Fruit fly (Drosophila melanogaster) whole organism, embryonic: Measurements from ENCODE around the gene Kmn2.

Source experiments
- Ada2b ChIP-seq: fragments of 200-800 bp; sonication (Bioruptor generic); IDR thresholded peaks from 2 replicates; pipeline ENCODE4 v1.3.6; 2022; ENCODE audit warnings: missing biosample characterization, missing genetic modification characterization
- CG1024 ChIP-seq: fragments of 200-800 bp; sonication (Bioruptor generic); IDR thresholded peaks from 2 replicates; pipeline ENCODE4 v1.3.6; 2022; ENCODE audit warnings: missing biosample characterization, missing genetic modification characterization
- CG10267 ChIP-seq: fragments of 200-800 bp; sonication (Bioruptor generic); optimal IDR thresholded peaks from 2 replicates; lab custom pipeline; 2018; ENCODE audit warnings: missing biosample characterization, mild to moderate bottlenecking, missing genetic modification characterization, moderate library complexity
- CG10543 ChIP-seq: fragments of 200-800 bp; sonication (Bioruptor generic); optimal IDR thresholded peaks from 3 replicates; lab custom pipeline; 2017; ENCODE audit warnings: missing biosample characterization, mild to moderate bottlenecking, missing genetic modification characterization, moderate library complexity
- CG10979 ChIP-seq: fragments of 200-800 bp; sonication (Bioruptor generic); optimal IDR thresholded peaks from 2 replicates; lab custom pipeline; 2018; ENCODE audit warnings: missing biosample characterization, mild to moderate bottlenecking, missing genetic modification characterization, moderate library complexity
- CG14014 ChIP-seq: fragments of 200-800 bp; sonication (Bioruptor generic); IDR thresholded peaks from 2 replicates; pipeline ENCODE4 v1.3.6; 2022; ENCODE audit warnings: missing biosample characterization, missing genetic modification characterization
- CG15073 ChIP-seq: fragments of 200-800 bp; sonication (Bioruptor generic); optimal IDR thresholded peaks from 2 replicates; lab custom pipeline; 2016; ENCODE audit warnings: missing biosample characterization, missing genetic modification characterization
- CG1602 ChIP-seq: fragments of 200-800 bp; sonication (Bioruptor generic); optimal IDR thresholded peaks from 3 replicates; lab custom pipeline; 2016; ENCODE audit warnings: missing biosample characterization, missing genetic modification characterization
- CG17328 ChIP-seq: fragments of 200-800 bp; sonication (Bioruptor generic); IDR thresholded peaks from 2 replicates; pipeline ENCODE4 v1.3.6; 2022; ENCODE audit warnings: missing biosample characterization, missing genetic modification characterization
- CG1832 ChIP-seq: fragments of 200-800 bp; sonication (Bioruptor generic); optimal IDR thresholded peaks from 2 replicates; lab custom pipeline; 2017; ENCODE audit warnings: missing biosample characterization, mild to moderate bottlenecking, missing genetic modification characterization, inconsistent platforms
- CG30403 ChIP-seq: fragments of 200-800 bp; sonication (Bioruptor generic); optimal IDR thresholded peaks from 3 replicates; lab custom pipeline; 2016; ENCODE audit warnings: missing biosample characterization, missing genetic modification characterization
- CG31224 ChIP-seq: fragments of 200-800 bp; sonication (Bioruptor generic); IDR thresholded peaks from 2 replicates; pipeline ENCODE4 v1.3.6; 2022; ENCODE audit warnings: missing biosample characterization, missing genetic modification characterization
- CG4328 ChIP-seq: fragments of 200-800 bp; sonication (Bioruptor generic); optimal IDR thresholded peaks from 3 replicates; lab custom pipeline; 2017; ENCODE audit warnings: missing biosample characterization, missing genetic modification reagents, missing genetic modification characterization
- CG43689 ChIP-seq: fragments of 200-800 bp; sonication (Bioruptor generic); IDR thresholded peaks from 2 replicates; pipeline ENCODE4 v1.3.6; 2022; ENCODE audit warnings: missing biosample characterization, missing genetic modification characterization
- CG4854 ChIP-seq: fragments of 200-800 bp; sonication (Bioruptor generic); optimal IDR thresholded peaks from 2 replicates; lab custom pipeline; 2016; ENCODE audit warnings: missing biosample characterization, missing genetic modification characterization, inconsistent platforms
- CG7928 ChIP-seq: fragments of 200-800 bp; sonication (Bioruptor generic); optimal IDR thresholded peaks from 2 replicates; lab custom pipeline; 2017; ENCODE audit warnings: missing biosample characterization, mild to moderate bottlenecking, missing genetic modification characterization
- CG8359 ChIP-seq: fragments of 200-800 bp; sonication (Bioruptor generic); optimal IDR thresholded peaks from 2 replicates; lab custom pipeline; 2017; ENCODE audit warnings: missing biosample characterization, mild to moderate bottlenecking, missing genetic modification characterization, borderline replicate concordance
- CkIIα-i1 ChIP-seq: fragments of 200-800 bp; sonication (Bioruptor generic); IDR thresholded peaks from 2 replicates; pipeline ENCODE4 v1.3.6; 2022; ENCODE audit warnings: missing biosample characterization, missing genetic modification characterization
- CrebB ChIP-seq: fragments of 200-800 bp; sonication (Bioruptor generic); optimal IDR thresholded peaks from 3 replicates; lab custom pipeline; 2018; ENCODE audit warnings: missing biosample characterization, mild to moderate bottlenecking, missing genetic modification characterization
- Dek ChIP-seq: fragments of 200-800 bp; sonication (Bioruptor generic); optimal IDR thresholded peaks from 3 replicates; lab custom pipeline; 2019; ENCODE audit warnings: missing biosample characterization, mild to moderate bottlenecking, missing genetic modification characterization, moderate library complexity
- Fer1 ChIP-seq: fragments of 200-800 bp; sonication (Bioruptor generic); optimal IDR thresholded peaks from 2 replicates; lab custom pipeline; 2017; ENCODE audit warnings: missing biosample characterization, mild to moderate bottlenecking, missing genetic modification characterization
- Gug ChIP-seq: fragments of 200-800 bp; sonication (Bioruptor generic); IDR thresholded peaks from 4 replicates; pipeline ENCODE4 v1.3.6; 2022; ENCODE audit warnings: missing biosample characterization, missing genetic modification characterization
- HLHmδ ChIP-seq: fragments of 200-800 bp; sonication (Bioruptor generic); optimal IDR thresholded peaks from 2 replicates; lab custom pipeline; 2018; ENCODE audit warnings: missing biosample characterization, mild to moderate bottlenecking, missing genetic modification characterization, moderate library complexity
- Hr39 ChIP-seq: fragments of >200 bp; optimal IDR thresholded peaks from 2 replicates; lab custom pipeline; 2017
- MESR4 ChIP-seq: fragments of 200-800 bp; sonication (Bioruptor generic); optimal IDR thresholded peaks from 2 replicates; lab custom pipeline; 2018; ENCODE audit warnings: missing biosample characterization, mild to moderate bottlenecking, missing genetic modification characterization, moderate library complexity
- Mad ChIP-seq: fragments of 200-800 bp; sonication (Bioruptor generic); optimal IDR thresholded peaks from 2 replicates; lab custom pipeline; 2016; ENCODE audit warnings: missing biosample characterization, missing genetic modification characterization
- Meics ChIP-seq: fragments of 200-800 bp; sonication (Bioruptor generic); optimal IDR thresholded peaks from 2 replicates; lab custom pipeline; 2017; ENCODE audit warnings: missing biosample characterization, mild to moderate bottlenecking, missing genetic modification characterization
- Opbp ChIP-seq: fragments of 200-800 bp; sonication (Bioruptor generic); IDR thresholded peaks from 3 replicates; pipeline ENCODE4 v1.3.6; 2022; ENCODE audit warnings: missing biosample characterization, missing genetic modification characterization; ENCODE audit not compliant: partially characterized antibody
- Optix ChIP-seq: fragments of 200-800 bp; sonication (Bioruptor generic); IDR thresholded peaks from 3 replicates; pipeline ENCODE4 v1.3.6; 2022; ENCODE audit warnings: missing biosample characterization, missing genetic modification characterization
- PHDP ChIP-seq: fragments of 200-800 bp; sonication (Bioruptor generic); optimal IDR thresholded peaks from 3 replicates; lab custom pipeline; 2018; ENCODE audit warnings: missing biosample characterization, mild to moderate bottlenecking, missing genetic modification characterization, moderate library complexity
- ab ChIP-seq: fragments of 200-800 bp; sonication (Bioruptor generic); optimal IDR thresholded peaks from 2 replicates; lab custom pipeline; 2016; ENCODE audit warnings: missing biosample characterization, missing genetic modification characterization
- bab2 ChIP-seq: fragments of 200-800 bp; sonication (Bioruptor generic); optimal IDR thresholded peaks from 2 replicates; lab custom pipeline; 2016; ENCODE audit warnings: missing biosample characterization, missing genetic modification characterization
- cad ChIP-seq: fragments of >200 bp; optimal IDR thresholded peaks from 2 replicates; lab custom pipeline; 2017; ENCODE audit warnings: missing biosample characterization, missing genetic modification characterization
- dmrt11E ChIP-seq: fragments of 200-800 bp; sonication (Bioruptor generic); optimal IDR thresholded peaks from 3 replicates; lab custom pipeline; 2018; ENCODE audit warnings: missing biosample characterization, mild to moderate bottlenecking, missing genetic modification characterization, moderate library complexity
- emc ChIP-seq: fragments of 200-800 bp; sonication (Bioruptor generic); optimal IDR thresholded peaks from 2 replicates; lab custom pipeline; 2016; ENCODE audit warnings: missing biosample characterization, missing genetic modification characterization
- mirr ChIP-seq: fragments of 200-800 bp; sonication (Bioruptor generic); optimal IDR thresholded peaks from 3 replicates; lab custom pipeline; 2018; ENCODE audit warnings: missing biosample characterization, mild to moderate bottlenecking, missing genetic modification characterization
- nerfin-2 ChIP-seq: fragments of 200-800 bp; sonication (Bioruptor generic); IDR thresholded peaks from 2 replicates; pipeline ENCODE4 v1.3.6; 2022; ENCODE audit warnings: missing biosample characterization, missing genetic modification characterization; ENCODE audit not compliant: partially characterized antibody
- pan ChIP-seq, 4 experiments: fragments of >200 bp in 3 of 4; fragments of 200-800 bp in 1 of 4; sonication (Bioruptor generic) in 1 of 4; optimal IDR thresholded peaks in 3 of 4; IDR thresholded peaks in 1 of 4; 2 replicates each; pipeline versions ENCODE4 v1.3.6 to Lab custom; 2017 to 2022; ENCODE audit warnings: missing biosample characterization in 2 of 4, missing genetic modification characterization in 2 of 4, mixed read lengths in 1 of 4
- psq ChIP-seq: fragments of 200-800 bp; sonication (Bioruptor generic); optimal IDR thresholded peaks from 2 replicates; lab custom pipeline; 2017; ENCODE audit warnings: missing biosample characterization, missing genetic modification characterization
- pum ChIP-seq: fragments of 200-800 bp; sonication (Bioruptor generic); optimal IDR thresholded peaks from 2 replicates; lab custom pipeline; 2016; ENCODE audit warnings: missing biosample characterization, missing genetic modification characterization
- ro ChIP-seq: fragments of 200-800 bp; sonication (Bioruptor generic); IDR thresholded peaks from 2 replicates; pipeline ENCODE4 v1.3.6; 2022; ENCODE audit warnings: missing biosample characterization, missing genetic modification characterization
- scrt ChIP-seq: fragments of 200-800 bp; sonication (Bioruptor generic); optimal IDR thresholded peaks from 2 replicates; lab custom pipeline; 2018; ENCODE audit warnings: missing biosample characterization, mild to moderate bottlenecking, missing genetic modification characterization, moderate library complexity
- sd ChIP-seq: fragments of 200-800 bp; sonication (Bioruptor generic); optimal IDR thresholded peaks from 3 replicates; lab custom pipeline; 2018; ENCODE audit warnings: missing biosample characterization, mild to moderate bottlenecking, missing genetic modification characterization, moderate library complexity
- tll ChIP-seq, 2 experiments: fragments of 200-800 bp in 1 of 2; fragments of >200 bp in 1 of 2; sonication (Bioruptor generic) in 1 of 2; optimal IDR thresholded peaks; 2 replicates each; lab custom pipeline; 2017 to 2019; ENCODE audit warnings: missing biosample characterization in 2 of 2, missing genetic modification characterization in 2 of 2, mild to moderate bottlenecking in 1 of 2, moderate library complexity in 1 of 2
- trh ChIP-seq: fragments of 200-800 bp; sonication (Bioruptor generic); optimal IDR thresholded peaks from 2 replicates; lab custom pipeline; 2016; ENCODE audit warnings: missing biosample characterization, missing genetic modification characterization
- ttk ChIP-seq: fragments of 200-800 bp; sonication (Bioruptor generic); IDR thresholded peaks from 2 replicates; pipeline ENCODE4 v2.1.2; 2022; ENCODE audit warnings: missing biosample characterization, missing genetic modification characterization
- twi ChIP-seq: fragments of 200-800 bp; optimal IDR thresholded peaks from 2 replicates; lab custom pipeline; 2019; ENCODE audit warnings: missing biosample characterization, mild to moderate bottlenecking, missing genetic modification characterization, moderate library complexity
- unc-4 ChIP-seq: fragments of 200-800 bp; sonication (Bioruptor generic); IDR thresholded peaks from 2 replicates; pipeline ENCODE4 v1.3.6; 2022; ENCODE audit warnings: missing biosample characterization, missing genetic modification characterization; ENCODE audit not compliant: partially characterized antibody
- wek ChIP-seq: fragments of 200-800 bp; sonication (Bioruptor generic); optimal IDR thresholded peaks from 3 replicates; lab custom pipeline; 2018; ENCODE audit warnings: missing biosample characterization, mild to moderate bottlenecking, missing genetic modification characterization, moderate library complexity

The Kmn2 gene

DNA sequence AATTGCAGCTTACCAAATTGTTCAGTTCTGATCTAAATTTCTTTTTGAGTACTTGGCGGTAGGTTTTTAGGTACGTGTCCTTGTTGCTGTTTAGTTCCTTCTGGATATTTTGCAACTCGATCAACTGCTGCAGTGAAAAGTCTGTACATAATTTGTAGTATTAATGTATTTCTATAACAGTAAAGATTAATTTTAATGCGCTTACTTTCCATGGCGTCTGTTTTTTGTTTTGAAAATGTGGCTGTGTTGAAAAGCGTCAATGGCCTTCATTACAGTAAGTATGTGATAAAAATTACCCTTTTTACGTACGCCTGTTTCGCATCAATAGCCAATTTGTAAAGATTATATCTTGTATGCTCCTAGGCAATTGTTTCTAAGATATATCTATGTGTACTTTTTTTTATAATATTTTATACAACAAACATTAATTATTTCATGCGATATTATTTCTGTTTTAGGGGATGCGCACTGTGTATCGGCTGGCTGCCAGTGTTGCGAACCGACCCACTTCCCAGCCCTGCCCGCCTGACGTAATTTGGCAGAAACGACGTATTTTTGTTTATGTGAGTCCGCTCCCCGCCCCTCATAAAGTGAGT is at the start of gene Kmn2, which contains the start of gene CG2698 (continued):
- 0 out of 3 replicates have a peak, but pooled peaks have one; percentile 31 for TF ChIP-seq Opbp
- peak; percentile 56 for TF ChIP-seq nerfin-2 (GFP tag; lab: Robert Waterston, UW)
- peak; percentile 84 for TF ChIP-seq bab2 (GFP tag; lab: Kevin White, UChicago)
- peak; percentile 67 for TF ChIP-seq CG8359 (GFP tag; lab: Kevin White, UChicago)
- peak; percentile 97 for TF ChIP-seq Gug (GFP tag; lab: Robert Waterston, UW)
- peak; percentile 44 for TF ChIP-seq wek (GFP tag; lab: Kevin White, UChicago)
- TF ChIP-seq Dek (tag; lab: Kevin White, UChicago): peak; percentile 95
- TF ChIP-seq Ada2b (GFP tag; lab: Robert Waterston, UW): peak; percentile 96
- no peak for TF ChIP-seq Hr39 (lab: Kevin White, UChicago)
- peak; percentile 96 for TF ChIP-seq ro (GFP tag; lab: Robert Waterston, UW)
- TF ChIP-seq CrebB: peak; percentile 88
- peak; percentile 69 for TF ChIP-seq emc
- peak; percentile 93 for TF ChIP-seq CG4328 (GFP tag; lab: Kevin White, UChicago)
- peak; percentile 69 for TF ChIP-seq ab (GFP tag; lab: Kevin White, UChicago)
- TF ChIP-seq MESR4 (GFP tag; lab: Kevin White, UChicago): no peak
- TF ChIP-seq HLHmδ (GFP tag; lab: Kevin White, UChicago): no peak
- TF ChIP-seq tll (GFP tag; optimal IDR thresholded peaks at IDR 0.05; lab: Kevin White, UChicago): peak; percentile 37 to 41
- peak; percentile 95 for TF ChIP-seq CG10543 (GFP tag; lab: Kevin White, UChicago)
- peak; percentile 95 for TF ChIP-seq Optix (GFP tag; lab: Robert Waterston, UW)
- peak; percentile 97 for TF ChIP-seq CG14014 (GFP tag; lab: Robert Waterston, UW)
- TF ChIP-seq CG10267 (tag; lab: Kevin White, UChicago): peak; percentile 100
- peak; percentile 97 for TF ChIP-seq CG1602 (GFP tag; lab: Kevin White, UChicago)
- peak; percentile 84 for TF ChIP-seq CG4854 (GFP tag; lab: Kevin White, UChicago)
- peak; percentile 96 for TF ChIP-seq Fer1 (GFP tag; lab: Kevin White, UChicago)
- peak; percentile 78 for TF ChIP-seq mirr (GFP tag; lab: Kevin White, UChicago)
- no peak for TF ChIP-seq CG1832 (GFP tag; lab: Kevin White, UChicago)
- peak; percentile 94 for TF ChIP-seq dmrt11E (tag; lab: Kevin White, UChicago)
- peak; percentile 81 for TF ChIP-seq sd
- TF ChIP-seq twi (tag; lab: Kevin White, UChicago): peak; percentile 89
- peak; percentile 86 for TF ChIP-seq CG7928 (GFP tag; lab: Kevin White, UChicago)
- peak; percentile 60 for TF ChIP-seq unc-4 (GFP tag; lab: Robert Waterston, UW)
- TF ChIP-seq CG15073 (GFP tag; lab: Kevin White, UChicago): peak; percentile 75
- peak; percentile 95 for TF ChIP-seq Meics (GFP tag; lab: Kevin White, UChicago)
- TF ChIP-seq CG17328 (GFP tag; lab: Robert Waterston, UW): peak; percentile 98
- TF ChIP-seq CG43689 (GFP tag; lab: Robert Waterston, UW): peak; percentile 93
- TF ChIP-seq CG30403 (GFP tag; lab: Kevin White, UChicago): peak; percentile 97
- peak; percentile 88 for TF ChIP-seq scrt (GFP tag; lab: Kevin White, UChicago)
- peak; percentile 94 for TF ChIP-seq CG31224 (GFP tag; lab: Robert Waterston, UW)
- TF ChIP-seq trh (GFP tag; lab: Kevin White, UChicago): peak; percentile 91
- peak; percentile 90 for TF ChIP-seq CG10979 (tag; lab: Kevin White, UChicago)
- peak; percentile 87 for TF ChIP-seq psq (GFP tag; lab: Kevin White, UChicago)
- peak; percentile 98 for TF ChIP-seq ttk (GFP tag; lab: Robert Waterston, UW)
- peak; percentile 90 for TF ChIP-seq Mad (GFP tag; lab: Kevin White, UChicago)
- TF ChIP-seq PHDP (tag; lab: Kevin White, UChicago): peak; percentile 94
- peak; percentile 90 for TF ChIP-seq CG1024 (GFP tag; lab: Robert Waterston, UW)
- no peak for TF ChIP-seq pan (optimal IDR thresholded peaks at IDR 0.05; lab: Kevin White, UChicago)
- TF ChIP-seq pan (GFP tag; optimal IDR thresholded peaks at IDR 0.05 in 1 of 2, IDR thresholded peaks at IDR 0.05 in 1 of 2): peak in 1 of 2 experiments; percentile 98
- peak; percentile 85 for TF ChIP-seq pum (GFP tag; lab: Kevin White, UChicago)
- TF ChIP-seq CkIIα-i1 (GFP tag; lab: Robert Waterston, UW): peak; percentile 86
- no peak for TF ChIP-seq cad (GFP tag; lab: Kevin White, UChicago)
